Fruit fly (Drosophila melanogaster): Measurements from ENCODE around the gene CG15601.

dm6 chrX:15697581-15698208, 12.8 kb upstream of the CG15601 start:
- no peak for TF ChIP-seq CG8478 (optimal IDR thresholded peaks at IDR 0.05)
- TF ChIP-seq CTCF (optimal IDR thresholded peaks at IDR 0.05), result no peak
